Worm (Caenorhabditis elegans) whole organism, mixed stage, embryonic: Measurements from ENCODE around the gene C18D4.4.

Experiments
- lsy-2 ChIP-seq: fragments of 150-350 bp; optimal IDR thresholded peaks from 2 replicates; lab custom pipeline; 2014; ENCODE audit warnings: missing biosample characterization, missing genetic modification characterization
- mab-5 ChIP-seq: fragments of 150-350 bp; optimal IDR thresholded peaks from 2 replicates; lab custom pipeline; 2014; ENCODE audit warnings: missing biosample characterization, missing genetic modification characterization
- nhr-12 ChIP-seq: fragments of 150-350 bp; optimal IDR thresholded peaks from 2 replicates; lab custom pipeline; 2014; ENCODE audit warnings: missing biosample characterization, missing genetic modification characterization
- nhr-237 ChIP-seq: fragments of 150-350 bp; optimal IDR thresholded peaks from 2 replicates; lab custom pipeline; 2014; ENCODE audit warnings: missing biosample characterization, missing genetic modification characterization
- pha-4 ChIP-seq: fragments of 150-350 bp; optimal IDR thresholded peaks from 2 replicates; lab custom pipeline; 2018; ENCODE audit warnings: missing biosample characterization, missing genetic modification reagents, missing genetic modification characterization
- snpc-4 ChIP-seq: fragments of 150-350 bp; optimal IDR thresholded peaks from 2 replicates; lab custom pipeline; 2014; ENCODE audit warnings: missing biosample characterization, missing genetic modification characterization
- unc-39 ChIP-seq: fragments of 150-350 bp; optimal IDR thresholded peaks from 2 replicates; lab custom pipeline; 2014; ENCODE audit warnings: missing biosample characterization, missing genetic modification characterization
- zip-8 ChIP-seq: fragments of 150-350 bp; optimal IDR thresholded peaks from 2 replicates; lab custom pipeline; 2014; ENCODE audit warnings: missing biosample characterization, missing genetic modification characterization
- ztf-11 ChIP-seq: fragments of 150-350 bp; optimal IDR thresholded peaks from 2 replicates; lab custom pipeline; 2014; ENCODE audit warnings: missing biosample characterization, missing genetic modification characterization

DNA sequence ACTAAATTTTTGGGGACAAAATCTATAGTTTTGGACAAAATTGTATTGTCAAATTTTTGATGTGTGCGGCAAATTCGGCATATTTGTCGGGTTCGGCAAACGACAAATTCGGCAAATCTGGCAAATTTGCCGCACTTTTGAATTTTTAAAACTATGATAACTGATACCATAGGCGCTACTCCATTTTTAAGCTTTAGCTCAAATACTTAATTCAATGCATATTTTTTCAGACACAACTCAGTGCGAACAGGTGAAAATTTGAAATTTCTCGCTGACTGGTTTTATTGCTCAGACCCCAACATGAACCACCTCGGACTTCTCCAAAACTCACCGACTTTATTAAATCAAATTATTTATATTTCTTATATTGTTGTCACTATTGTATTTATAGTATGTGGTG is 9.0 kb upstream of the C18D4.4 start, which contains the start of gene srz-25:
- TF ChIP-seq zip-8 (tag; lab: Kevin White, UChicago): no peak
- TF ChIP-seq ztf-11 (tag; lab: Kevin White, UChicago): no peak
- TF ChIP-seq snpc-4 (tag; lab: Kevin White, UChicago): no peak
- TF ChIP-seq unc-39 (tag; lab: Kevin White, UChicago): no peak
- TF ChIP-seq lsy-2 (tag; lab: Kevin White, UChicago): no peak
- TF ChIP-seq nhr-237 (tag; lab: Kevin White, UChicago): no peak
- no peak for TF ChIP-seq pha-4 (tag; lab: Kevin White, UChicago)
- no peak for TF ChIP-seq mab-5
- no peak for TF ChIP-seq nhr-12 (tag; lab: Kevin White, UChicago)
